Worm (Caenorhabditis elegans) whole organism, late embryonic: ENCODE measurements around the gene M04D8.8.

Experiments
- K02D7.2 ChIP-seq: sonication (generic microtip); optimal IDR thresholded peaks from 2 replicates; lab custom pipeline; 2017; ENCODE audit warnings: mild to moderate bottlenecking, missing genetic modification characterization, missing compliant biosample characterization
- ceh-6 ChIP-seq: fragments of 200-800 bp; sonication (Bioruptor generic); optimal IDR thresholded peaks from 2 replicates; lab custom pipeline; 2018; ENCODE audit warnings: mild to moderate bottlenecking, missing genetic modification characterization, missing compliant biosample characterization
- eyg-1 ChIP-seq: sonication (generic microtip); optimal IDR thresholded peaks from 2 replicates; lab custom pipeline; 2016; ENCODE audit warnings: missing genotype, missing genetic modification characterization, missing compliant biosample characterization
- gmeb-2 ChIP-seq: sonication (generic microtip); optimal IDR thresholded peaks from 2 replicates; lab custom pipeline; 2016; ENCODE audit warnings: missing genetic modification characterization, inconsistent platforms, missing compliant biosample characterization
- pqm-1 ChIP-seq: sonication (generic microtip); optimal IDR thresholded peaks from 2 replicates; lab custom pipeline; 2016; ENCODE audit warnings: missing genetic modification characterization, missing compliant biosample characterization

- TF ChIP-seq pqm-1 (tag; lab: Kevin White, UChicago): no peak
- no peak for TF ChIP-seq eyg-1 (tag; lab: Kevin White, UChicago)
- TF ChIP-seq gmeb-2: no peak
- no peak for TF ChIP-seq ceh-6
- TF ChIP-seq K02D7.2 (tag; lab: Kevin White, UChicago): no peak
Observed at ce11 chrIII:9986827-9987429, 47.1 kb upstream of the M04D8.8 start, which contains the start of gene C05B5.12.
